Fruit fly (Drosophila melanogaster): ENCODE data around the gene CG6763.

Gene CG6763

dm6 chr3R:23326292-23326691, 42.5 kb downstream of the CG6763 start (continued):
- TF ChIP-seq CG7556 (GFP tag; optimal IDR thresholded peaks at IDR 0.05) (peak; percentile 83), pita (GFP tag; optimal IDR thresholded peaks at IDR 0.05) (no peak), CG16813 (GFP tag; IDR thresholded peaks at IDR 0.05; ENCODE audit: partially characterized antibody) (no peak), CG12391 (tag; optimal IDR thresholded peaks at IDR 0.05) (peak; percentile 89), Elba2 (GFP tag; optimal IDR thresholded peaks at IDR 0.05) (no peak), Rx (GFP tag; IDR thresholded peaks at IDR 0.05) (peak; percentile 67), Opbp (GFP tag; IDR thresholded peaks at IDR 0.05; ENCODE audit: partially characterized antibody) (no peak), zfh1 (GFP tag; IDR thresholded peaks at IDR 0.05) (peak; percentile 89), CG2889 (GFP tag; IDR thresholded peaks at IDR 0.05) (peak; percentile 50; the same call in 2 of the 3 replicates), phol (tag; optimal IDR thresholded peaks at IDR 0.05) (peak; percentile 89), CG7372 (GFP tag; IDR thresholded peaks at IDR 0.05) (peak; percentile 73), z (GFP tag; IDR thresholded peaks at IDR 0.05) (no peak), pros (GFP tag; optimal IDR thresholded peaks at IDR 0.05) (no peak), CG7987 (GFP tag; optimal IDR thresholded peaks at IDR 0.05) (peak; percentile 56), nerfin-1 (tag; optimal IDR thresholded peaks at IDR 0.05) (peak; percentile 75), CG17829 (tag; optimal IDR thresholded peaks at IDR 0.05) (peak; percentile 91), D19B (GFP tag; optimal IDR thresholded peaks at IDR 0.05) (peak; percentile 58), ewg (GFP tag; optimal IDR thresholded peaks at IDR 0.05) (peak; percentile 69), Ptx1 (GFP tag; IDR thresholded peaks at IDR 0.05) (peak; percentile 73), CG6175 (GFP tag; IDR thresholded peaks at IDR 0.05) (peak; percentile 56; the same call in 1 of the 3 replicates), Nf-YC (tag; optimal IDR thresholded peaks at IDR 0.05) (peak; percentile 34), HLH54F (GFP tag; optimal IDR thresholded peaks at IDR 0.05) (peak; percentile 74), Mes4 (GFP tag; optimal IDR thresholded peaks at IDR 0.05) (peak; percentile 79), ham (GFP tag; IDR thresholded peaks at IDR 0.05) (no peak), Dbx (GFP tag; IDR thresholded peaks at IDR 0.05) (peak; percentile 58; the same call in 1 of the 3 replicates), pb (GFP tag; optimal IDR thresholded peaks at IDR 0.05) (peak; percentile 85), CG2116 (GFP tag; optimal IDR thresholded peaks at IDR 0.05) (peak; percentile 39), CG6683 (GFP tag; optimal IDR thresholded peaks at IDR 0.05) (peak; percentile 50), CG43689 (GFP tag; IDR thresholded peaks at IDR 0.05) (no peak), kay (GFP tag; optimal IDR thresholded peaks at IDR 0.05) (peak; percentile 77), CG15514 (GFP tag; optimal IDR thresholded peaks at IDR 0.05) (peak; percentile 68), CG10654 (GFP tag; optimal IDR thresholded peaks at IDR 0.05) (peak; percentile 78), CG12942 (GFP tag; optimal IDR thresholded peaks at IDR 0.05) (peak; percentile 63), CG4424 (GFP tag; optimal IDR thresholded peaks at IDR 0.05) (peak; percentile 90), pan (optimal IDR thresholded peaks at IDR 0.05) (no peak), pan (GFP tag; optimal IDR thresholded peaks at IDR 0.05 in 1 of 2, IDR thresholded peaks at IDR 0.05 in 1 of 2) (peak in 1 of 2 experiments; percentile 81), Ravus (GFP tag; IDR thresholded peaks at IDR 0.05) (no peak; the same call in 1 of the 2 replicates), CG33213 (GFP tag; optimal IDR thresholded peaks at IDR 0.05) (peak; percentile 83), CG16779 (GFP tag; IDR thresholded peaks at IDR 0.05) (0 out of 2 replicates have a peak, but pooled peaks have one; percentile 57), run (tag; optimal IDR thresholded peaks at IDR 0.05) (peak; percentile 56), dmrt11E (tag; optimal IDR thresholded peaks at IDR 0.05) (peak; percentile 95), wek (GFP tag; optimal IDR thresholded peaks at IDR 0.05) (peak; percentile 71), scrt (GFP tag; optimal IDR thresholded peaks at IDR 0.05) (peak; percentile 63), CG15601 (tag; optimal IDR thresholded peaks at IDR 0.05) (peak; percentile 90), slou (GFP tag; optimal IDR thresholded peaks at IDR 0.05) (peak; percentile 54), Hmr (GFP tag; optimal IDR thresholded peaks at IDR 0.05) (peak; percentile 82), lbe (GFP tag; optimal IDR thresholded peaks at IDR 0.05) (no peak), CG12659 (GFP tag; optimal IDR thresholded peaks at IDR 0.05) (peak; percentile 76), Fer3 (tag; optimal IDR thresholded peaks at IDR 0.05) (peak; percentile 74), CG3407 (GFP tag; optimal IDR thresholded peaks at IDR 0.05) (peak; percentile 77), CG4730 (GFP tag; IDR thresholded peaks at IDR 0.05) (peak; percentile 66)

All from whole organism, embryonic.